Worm (Caenorhabditis elegans) whole organism, L1 larva: Measurements from ENCODE around the gene C47A4.1.

Experiments used
- C34B4.2 ChIP-seq: sonication (generic microtip); optimal IDR thresholded peaks from 2 replicates; lab custom pipeline; 2017; ENCODE audit warnings: mild to moderate bottlenecking, missing genetic modification characterization, missing compliant biosample characterization
- alr-1 ChIP-seq: fragments of 200-800 bp; sonication (Bioruptor generic); optimal IDR thresholded peaks from 2 replicates; lab custom pipeline; 2018; ENCODE audit warnings: borderline replicate concordance, mild to moderate bottlenecking, missing genetic modification characterization, missing compliant biosample characterization
- blmp-1 ChIP-seq: fragments of 150-350 bp; optimal IDR thresholded peaks from 2 replicates; lab custom pipeline; 2014; ENCODE audit warnings: missing biosample characterization, missing genetic modification characterization
- ceh-82 ChIP-seq, 3 experiments: fragments of 150-350 bp in 1 of 3; sonication (generic microtip) in 2 of 3; optimal IDR thresholded peaks; 2 replicates each; lab custom pipeline; 2014 to 2017; ENCODE audit warnings: missing biosample characterization in 3 of 3, missing genetic modification characterization in 3 of 3
- ceh-88 ChIP-seq: fragments of 200-800 bp; sonication (Bioruptor generic); IDR thresholded peaks from 2 replicates; pipeline ENCODE4 v1.3.6; 2022; ENCODE audit warnings: missing genetic modification characterization, missing compliant biosample characterization
- dsc-1 ChIP-seq: sonication (generic microtip); optimal IDR thresholded peaks from 2 replicates; lab custom pipeline; 2016; ENCODE audit warnings: mild to moderate bottlenecking, missing genetic modification characterization, missing compliant biosample characterization
- efl-3 ChIP-seq: fragments of 200-800 bp; sonication (Bioruptor generic); optimal IDR thresholded peaks from 2 replicates; lab custom pipeline; 2018; ENCODE audit warnings: mild to moderate bottlenecking, missing genetic modification characterization, missing compliant biosample characterization
- egl-27 ChIP-seq, 2 experiments: fragments of 150-350 bp in 1 of 2; sonication (generic microtip); optimal IDR thresholded peaks; 3 replicates each; lab custom pipeline; 2017 to 2018; ENCODE audit warnings: missing biosample characterization in 2 of 2, missing genetic modification characterization in 2 of 2, missing genetic modification reagents in 2 of 2
- elt-3 ChIP-seq, 6 experiments: fragments of 150-350 bp in 1 of 6; sonication (generic microtip); optimal IDR thresholded peaks; 2 replicates each; lab custom pipeline; 2017 to 2018; ENCODE audit warnings: missing biosample characterization in 6 of 6, missing genetic modification characterization in 6 of 6, inconsistent platforms in 1 of 6
- fkh-10 ChIP-seq: sonication (generic microtip); optimal IDR thresholded peaks from 2 replicates; lab custom pipeline; 2017; ENCODE audit warnings: missing biosample characterization, missing genetic modification reagents, missing genetic modification characterization
- fkh-4 ChIP-seq: sonication (generic microtip); optimal IDR thresholded peaks from 2 replicates; lab custom pipeline; 2016; ENCODE audit warnings: missing compliant biosample characterization, missing genetic modification characterization, borderline replicate concordance
- grh-1 ChIP-seq: fragments of 200-800 bp; sonication (Bioruptor generic); IDR thresholded peaks from 2 replicates; pipeline ENCODE4 v1.3.6; 2022; ENCODE audit warnings: missing genetic modification reagents, missing genetic modification characterization, missing compliant biosample characterization
- hlh-17 ChIP-seq: fragments of 200-800 bp; sonication (Bioruptor generic); optimal IDR thresholded peaks from 2 replicates; lab custom pipeline; 2018; ENCODE audit warnings: missing genetic modification characterization, mild to moderate bottlenecking, missing compliant biosample characterization, moderate library complexity, borderline replicate concordance
- irx-1 ChIP-seq: sonication (generic microtip); optimal IDR thresholded peaks from 2 replicates; lab custom pipeline; 2016; ENCODE audit warnings: missing genetic modification characterization, missing compliant biosample characterization
- lin-14 ChIP-seq: fragments of 200-800 bp; sonication (Bioruptor generic); optimal IDR thresholded peaks from 2 replicates; lab custom pipeline; 2018; ENCODE audit warnings: mild to moderate bottlenecking, missing genetic modification characterization, moderate library complexity, missing compliant biosample characterization
- lin-15B ChIP-seq: fragments of 150-350 bp; sonication (generic microtip); optimal IDR thresholded peaks from 3 replicates; lab custom pipeline; 2014; ENCODE audit warnings: missing biosample characterization, missing genetic modification characterization
- lin-39 ChIP-seq: fragments of 150-350 bp; optimal IDR thresholded peaks from 2 replicates; lab custom pipeline; 2014; ENCODE audit warnings: missing biosample characterization, missing genetic modification reagents, missing genetic modification characterization
- lsy-2 ChIP-seq, 2 experiments: fragments of 150-350 bp; optimal IDR thresholded peaks; 2 replicates each; lab custom pipeline; 2014; ENCODE audit warnings: missing biosample characterization in 2 of 2, missing genetic modification characterization in 2 of 2
- mab-9 ChIP-seq: fragments of 200-800 bp; sonication (Bioruptor generic); IDR thresholded peaks from 2 replicates; pipeline ENCODE4 v1.3.6; 2022; ENCODE audit warnings: missing genetic modification reagents, missing genetic modification characterization, missing compliant biosample characterization
- mdl-1 ChIP-seq, 2 experiments: fragments of 150-350 bp; optimal IDR thresholded peaks; 2 replicates each; lab custom pipeline; 2014 to 2017; ENCODE audit warnings: missing biosample characterization in 2 of 2, missing genetic modification characterization in 2 of 2, inconsistent platforms in 1 of 2
- mep-1 ChIP-seq: fragments of 150-350 bp; optimal IDR thresholded peaks from 2 replicates; lab custom pipeline; 2014; ENCODE audit warnings: missing biosample characterization, missing genetic modification characterization
- nhr-19 ChIP-seq: fragments of 200-800 bp; sonication (Bioruptor generic); conservative IDR thresholded peaks from 2 replicates; pipeline ENCODE4 v1.3.6; 2022; ENCODE audit warnings: missing genetic modification characterization, missing compliant biosample characterization
- nhr-20 ChIP-seq: sonication (generic microtip); optimal IDR thresholded peaks from 2 replicates; lab custom pipeline; 2016; ENCODE audit warnings: mild to moderate bottlenecking, missing genetic modification characterization, missing compliant biosample characterization
- nhr-237 ChIP-seq: fragments of 150-350 bp; optimal IDR thresholded peaks from 2 replicates; lab custom pipeline; 2014; ENCODE audit warnings: missing biosample characterization, missing genetic modification characterization
- nhr-47 ChIP-seq: sonication (generic microtip); optimal IDR thresholded peaks from 2 replicates; lab custom pipeline; 2016; ENCODE audit warnings: mild to moderate bottlenecking, missing genetic modification characterization, moderate library complexity, missing compliant biosample characterization
- nhr-71 ChIP-seq: sonication (generic microtip); optimal IDR thresholded peaks from 2 replicates; lab custom pipeline; 2016; ENCODE audit warnings: mild to moderate bottlenecking, missing genetic modification characterization, moderate library complexity, missing compliant biosample characterization
- nhr-77 ChIP-seq: fragments of 150-350 bp; optimal IDR thresholded peaks from 2 replicates; lab custom pipeline; 2014; ENCODE audit warnings: missing biosample characterization, missing genetic modification characterization
- nhr-84 ChIP-seq: sonication (generic microtip); optimal IDR thresholded peaks from 2 replicates; lab custom pipeline; 2017; ENCODE audit warnings: missing biosample characterization, missing genetic modification characterization
- nhr-85 ChIP-seq: sonication (generic microtip); peaks from one replicate; lab custom pipeline; 2016; ENCODE audit warnings: missing genetic modification characterization, inconsistent platforms, missing compliant biosample characterization
- rnt-1 ChIP-seq: sonication (generic microtip); optimal IDR thresholded peaks from 2 replicates; lab custom pipeline; 2016; ENCODE audit warnings: mild to moderate bottlenecking, missing genetic modification characterization, moderate library complexity, missing compliant biosample characterization
- snu-23 ChIP-seq: sonication (generic microtip); optimal IDR thresholded peaks from 2 replicates; lab custom pipeline; 2016; ENCODE audit warnings: missing genetic modification characterization, missing compliant biosample characterization
- sox-4 ChIP-seq: sonication (generic microtip); optimal IDR thresholded peaks from 2 replicates; lab custom pipeline; 2016; ENCODE audit warnings: missing genetic modification characterization, missing compliant biosample characterization
- sup-37 ChIP-seq: fragments of 200-800 bp; sonication (Bioruptor generic); optimal IDR thresholded peaks from 2 replicates; lab custom pipeline; 2018; ENCODE audit warnings: mild to moderate bottlenecking, missing genetic modification characterization, missing compliant biosample characterization
- swsn-7 ChIP-seq: sonication (generic microtip); optimal IDR thresholded peaks from 2 replicates; lab custom pipeline; 2016; ENCODE audit warnings: missing genetic modification characterization, missing compliant biosample characterization
- tbx-2 ChIP-seq: sonication (generic microtip); optimal IDR thresholded peaks from 2 replicates; lab custom pipeline; 2016; ENCODE audit warnings: missing genetic modification characterization, missing compliant biosample characterization
- unc-62 ChIP-seq: fragments of 150-350 bp; optimal IDR thresholded peaks from 2 replicates; lab custom pipeline; 2014; ENCODE audit warnings: missing biosample characterization, missing genetic modification reagents, missing genetic modification characterization
- unc-86 ChIP-seq: sonication (generic microtip); optimal IDR thresholded peaks from 2 replicates; lab custom pipeline; 2016; ENCODE audit warnings: missing genetic modification characterization, missing compliant biosample characterization
- vab-15 ChIP-seq: sonication (generic microtip); optimal IDR thresholded peaks from 2 replicates; lab custom pipeline; 2017; ENCODE audit warnings: missing genotype, mild to moderate bottlenecking, missing genetic modification characterization, missing compliant biosample characterization
- ztf-11 ChIP-seq, 2 experiments: sonication (generic microtip); optimal IDR thresholded peaks; 2 replicates each; lab custom pipeline; 2016 to 2017; ENCODE audit warnings: missing genetic modification characterization in 2 of 2, missing biosample characterization in 1 of 2, missing compliant biosample characterization in 1 of 2

Gene C47A4.1

ce11 chrIV:13699384-13699788, 16.8 kb downstream of the C47A4.1 start (continued):
- TF ChIP-seq lsy-2 (tag; optimal IDR thresholded peaks at IDR 0.05; lab: Kevin White, UChicago) = peak in 1 of 2 experiments; percentile 31
- peak; percentile 79 for TF ChIP-seq mab-9 (GFP tag; lab: Robert Waterston, UW)

- TF ChIP-seq nhr-47 (tag; lab: Kevin White, UChicago) = no peak
- no peak for TF ChIP-seq rnt-1
- no peak for TF ChIP-seq unc-86 (tag; lab: Kevin White, UChicago)
- no peak for TF ChIP-seq nhr-71 (tag; lab: Kevin White, UChicago)
- TF ChIP-seq alr-1 (tag; lab: Kevin White, UChicago) = no peak
- no peak for TF ChIP-seq grh-1 (GFP tag; lab: Robert Waterston, UW)
- no peak for TF ChIP-seq elt-3 (tag; optimal IDR thresholded peaks at IDR 0.05; lab: Kevin White, UChicago)
- no peak for TF ChIP-seq ceh-88 (GFP tag; lab: Robert Waterston, UW)
- no peak for TF ChIP-seq fkh-10
- TF ChIP-seq fkh-4 (tag; lab: Kevin White, UChicago) = no peak
Measured at ce11 chrIV:13698603-13699002, 17.6 kb downstream of the C47A4.1 start, which contains the start of gene T23G4.127. T23G4.127 (minus strand) TSS chrIV:13698703.

- peak; percentile 45 for TF ChIP-seq rnt-1
- peak; percentile 42 for TF ChIP-seq dsc-1
- no peak for TF ChIP-seq elt-3 (tag; optimal IDR thresholded peaks at IDR 0.05; lab: Kevin White, UChicago)
- no peak for TF ChIP-seq nhr-84 (tag; lab: Kevin White, UChicago)
Measured at ce11 chrIV:13696900-13697299, 19.3 kb downstream of the C47A4.1 start.

- TF ChIP-seq lin-15B (tag; lab: Kevin White, UChicago) = no peak
- peak; percentile 47 for TF ChIP-seq nhr-20 (tag; lab: Kevin White, UChicago)
- peak; percentile 95 for TF ChIP-seq rnt-1
- peak; percentile 5 for TF ChIP-seq dsc-1
- no peak for TF ChIP-seq mep-1
- TF ChIP-seq tbx-2 = peak; percentile 85
- peak; percentile 42 for TF ChIP-seq efl-3 (GFP tag; lab: Kevin White, UChicago)
- no peak for TF ChIP-seq swsn-7 (tag; lab: Kevin White, UChicago)
- peak; percentile 89 for TF ChIP-seq lin-14
- TF ChIP-seq blmp-1 = peak; percentile 10
- TF ChIP-seq lsy-2 (tag; optimal IDR thresholded peaks at IDR 0.05; lab: Kevin White, UChicago) = peak; percentile 46 to 47
- no peak for TF ChIP-seq ceh-82 (tag; optimal IDR thresholded peaks at IDR 0.05; lab: Kevin White, UChicago)
- TF ChIP-seq hlh-17 (GFP tag; lab: Kevin White, UChicago) = no peak
- TF ChIP-seq lin-39 (tag; lab: Kevin White, UChicago) = peak; percentile 98
- peak in 1 of 2 experiments; percentile 82 for TF ChIP-seq ztf-11 (tag; optimal IDR thresholded peaks at IDR 0.05; lab: Kevin White, UChicago)
- peak; percentile 83 for TF ChIP-seq nhr-71 (tag; lab: Kevin White, UChicago)
- peak; percentile 25 for TF ChIP-seq nhr-47 (tag; lab: Kevin White, UChicago)
- TF ChIP-seq nhr-77 = no peak
- no peak for TF ChIP-seq C34B4.2 (tag; lab: Kevin White, UChicago)
- TF ChIP-seq mab-9 (GFP tag; lab: Robert Waterston, UW) = peak; percentile 74
- TF ChIP-seq egl-27 (tag; optimal IDR thresholded peaks at IDR 0.05; lab: Kevin White, UChicago) = no peak
- TF ChIP-seq alr-1 (tag; lab: Kevin White, UChicago) = no peak
- TF ChIP-seq irx-1 (tag; lab: Kevin White, UChicago) = peak; percentile 78
- TF ChIP-seq snu-23 = peak; percentile 52
- no peak for TF ChIP-seq nhr-237
- peak; percentile 94 for TF ChIP-seq unc-62 (GFP tag; lab: Kevin White, UChicago)
- no peak for TF ChIP-seq sup-37 (GFP tag; lab: Kevin White, UChicago)
- TF ChIP-seq vab-15 = peak; percentile 43
- peak; percentile 61 for TF ChIP-seq nhr-19 (GFP tag; lab: Robert Waterston, UW)
- no peak for TF ChIP-seq ceh-88 (GFP tag; lab: Robert Waterston, UW)
- TF ChIP-seq sox-4 = no peak
- TF ChIP-seq nhr-85 (tag; lab: Kevin White, UChicago) = peak; percentile 83
- TF ChIP-seq mdl-1 (tag; optimal IDR thresholded peaks at IDR 0.05; lab: Kevin White, UChicago) = peak in 1 of 2 experiments; percentile 37
Measured at ce11 chrIV:13695720-13696364, 20.3 kb downstream of the C47A4.1 start.
